Fruit fly (Drosophila melanogaster) whole organism, pupa: Measurements from ENCODE around the gene Smug.

Experiments used
- CG10348 ChIP-seq: fragments of 200-800 bp; sonication (Bioruptor generic); IDR thresholded peaks from 2 replicates; pipeline ENCODE4 v1.3.6; 2022; ENCODE audit warnings: missing biosample characterization, missing genetic modification characterization
- CG17806 ChIP-seq: fragments of 200-800 bp; sonication (Bioruptor generic); optimal IDR thresholded peaks from 2 replicates; lab custom pipeline; 2018; ENCODE audit warnings: missing biosample characterization, mild to moderate bottlenecking, missing genetic modification characterization, moderate library complexity
- CG4496 ChIP-seq: fragments of 200-800 bp; sonication (Bioruptor generic); IDR thresholded peaks from 3 replicates; pipeline ENCODE4 v1.3.6; 2022; ENCODE audit warnings: missing biosample characterization, missing genetic modification characterization
- CG8159 ChIP-seq: fragments of 200-800 bp; sonication (Bioruptor generic); optimal IDR thresholded peaks from 3 replicates; lab custom pipeline; 2018; ENCODE audit warnings: missing biosample characterization, mild to moderate bottlenecking, missing genetic modification characterization, moderate library complexity
- CG8301 ChIP-seq: fragments of 200-800 bp; sonication (Bioruptor generic); optimal IDR thresholded peaks from 2 replicates; lab custom pipeline; 2018; ENCODE audit warnings: missing biosample characterization, mild to moderate bottlenecking, missing genetic modification characterization
- CG9948 ChIP-seq: fragments of 200-800 bp; sonication (Bioruptor generic); optimal IDR thresholded peaks from 2 replicates; lab custom pipeline; 2018; ENCODE audit warnings: missing biosample characterization, mild to moderate bottlenecking, missing genetic modification characterization, moderate library complexity
- D1 ChIP-seq: fragments of 200-800 bp; sonication (Bioruptor generic); optimal IDR thresholded peaks from 2 replicates; lab custom pipeline; 2018; ENCODE audit warnings: missing biosample characterization, mild to moderate bottlenecking, missing genetic modification characterization, moderate library complexity
- EcR ChIP-seq: fragments of 200-800 bp; sonication (Bioruptor generic); optimal IDR thresholded peaks from 3 replicates; lab custom pipeline; 2019; ENCODE audit warnings: missing biosample characterization, missing genetic modification characterization, mild to moderate bottlenecking, moderate library complexity, missing genetic modification reagents
- Ets98B ChIP-seq: fragments of 200-800 bp; sonication (Bioruptor generic); IDR thresholded peaks from 2 replicates; pipeline ENCODE4 v1.3.6; 2022; ENCODE audit warnings: missing biosample characterization, missing genetic modification characterization
- Pif1A ChIP-seq: fragments of 200-800 bp; sonication (Bioruptor generic); optimal IDR thresholded peaks from 3 replicates; lab custom pipeline; 2016; ENCODE audit warnings: missing biosample characterization, missing genetic modification characterization
- Pif1B ChIP-seq: fragments of 200-800 bp; sonication (Bioruptor generic); optimal IDR thresholded peaks from 3 replicates; lab custom pipeline; 2016; ENCODE audit warnings: missing biosample characterization, missing genetic modification characterization
- Snoo ChIP-seq: fragments of 200-800 bp; sonication (Bioruptor generic); optimal IDR thresholded peaks from 3 replicates; lab custom pipeline; 2017; ENCODE audit warnings: missing biosample characterization, mild to moderate bottlenecking, missing genetic modification characterization, inconsistent platforms
- gl ChIP-seq: fragments of 200-800 bp; sonication (Bioruptor generic); optimal IDR thresholded peaks from 2 replicates; lab custom pipeline; 2018; ENCODE audit warnings: missing biosample characterization, mild to moderate bottlenecking, missing genetic modification characterization
- rn ChIP-seq: fragments of 200-800 bp; sonication (Bioruptor generic); IDR thresholded peaks from 2 replicates; pipeline ENCODE4 v1.3.6; 2022; ENCODE audit warnings: missing biosample characterization, missing genetic modification characterization

dm6 chr3R:17151376-17152026 is 1.1 kb downstream of the Smug start, which contains the start of gene CG5292:
- TF ChIP-seq D1 (tag; lab: Kevin White, UChicago) (no peak), rn (no peak), CG10348 (GFP tag; lab: Robert Waterston, UW) (no peak), Snoo (tag; lab: Kevin White, UChicago) (no peak), EcR (GFP tag; lab: Kevin White, UChicago) (no peak), CG17806 (tag; lab: Kevin White, UChicago) (no peak), gl (tag; lab: Kevin White, UChicago) (no peak), Ets98B (GFP tag; lab: Robert Waterston, UW) (peak; percentile 69), CG8301 (tag; lab: Kevin White, UChicago) (no peak), CG9948 (tag; lab: Kevin White, UChicago) (no peak), CG4496 (peak; percentile 78), Pif1B (GFP tag; lab: Kevin White, UChicago) (peak; percentile 41), CG8159 (peak; percentile 30), Pif1A (GFP tag; lab: Kevin White, UChicago) (no peak)
